Worm (Caenorhabditis elegans): ENCODE results near the gene nhr-229.

Gene nhr-229

ce11 chrIV:17021042-17021441 is 9.4 kb downstream of the nhr-229 start:
- TF ChIP-seq chd-7 (tag; optimal IDR thresholded peaks at IDR 0.05): no peak
- peak; percentile 76; the same call in 1 of the 2 replicates for TF ChIP-seq attf-6 (GFP tag; IDR thresholded peaks at IDR 0.05)
- no peak for TF ChIP-seq snpc-4 (GFP tag; optimal IDR thresholded peaks at IDR 0.05)
- TF ChIP-seq snpc-4 (tag; optimal IDR thresholded peaks at IDR 0.05): peak in 3 of 4 experiments; percentile 26 to 59 (median 49)

ce11 chrIV:17010274-17010673 is 20.1 kb downstream of the nhr-229 start:
- TF ChIP-seq egrh-3 (GFP tag; IDR thresholded peaks at IDR 0.05) (0 out of 2 replicates have a peak, but pooled peaks have one; percentile 15), Y53F4B.3 (GFP tag; IDR thresholded peaks at IDR 0.05) (no peak), zfh-2 (GFP tag; conservative IDR thresholded peaks at IDR 0.05) (peak; percentile 81)

ce11 chrIV:17005734-17006133 is 24.7 kb downstream of the nhr-229 start:
- TF ChIP-seq ceh-79 (tag; optimal IDR thresholded peaks at IDR 0.05): no peak
- no peak for TF ChIP-seq lin-35 (GFP tag; optimal IDR thresholded peaks at IDR 0.05)
- TF ChIP-seq ama-1 (optimal IDR thresholded peaks at IDR 0.05): no peak
- no peak for TF ChIP-seq ama-1 (GFP tag; optimal IDR thresholded peaks at IDR 0.05)
- no peak for TF ChIP-seq F39B2.1 (GFP tag; IDR thresholded peaks at IDR 0.05)
- no peak for TF ChIP-seq Y95B8A.8 (GFP tag; IDR thresholded peaks at IDR 0.05)
- no peak for TF ChIP-seq hlh-12 (tag; optimal IDR thresholded peaks at IDR 0.05)
- TF ChIP-seq let-607 (tag; optimal IDR thresholded peaks at IDR 0.05): no peak
- TF ChIP-seq cebp-2 (GFP tag; IDR thresholded peaks at IDR 0.05): no peak
- TF ChIP-seq ztf-28 (GFP tag; IDR thresholded peaks at IDR 0.05): no peak
- no peak for TF ChIP-seq K12H6.12 (tag; optimal IDR thresholded peaks at IDR 0.05)
- no peak for TF ChIP-seq mcd-1 (GFP tag; IDR thresholded peaks at IDR 0.05)
- no peak for TF ChIP-seq ceh-100 (GFP tag; IDR thresholded peaks at IDR 0.05)
- no peak for TF ChIP-seq F33H1.4 (GFP tag; IDR thresholded peaks at IDR 0.05)
- TF ChIP-seq dox-1 (GFP tag; IDR thresholded peaks at IDR 0.05): no peak
- TF ChIP-seq egrh-3 (GFP tag; IDR thresholded peaks at IDR 0.05): no peak
- no peak for TF ChIP-seq atf-7 (tag; optimal IDR thresholded peaks at IDR 0.05)
- no peak for TF ChIP-seq bed-1 (GFP tag; IDR thresholded peaks at IDR 0.05)
- TF ChIP-seq unc-62 (GFP tag; optimal IDR thresholded peaks at IDR 0.05): no peak
- TF ChIP-seq hmg-20 (GFP tag; IDR thresholded peaks at IDR 0.05): no peak
- TF ChIP-seq mel-28 (tag; optimal IDR thresholded peaks at IDR 0.05; ENCODE audit: borderline replicate concordance): no peak

- TF ChIP-seq F23B12.7 (tag; optimal IDR thresholded peaks at IDR 0.05; ENCODE audit: insufficient read depth) (peak; percentile 5), attf-6 (GFP tag; IDR thresholded peaks at IDR 0.05) (peak; percentile 92), madf-10 (tag; optimal IDR thresholded peaks at IDR 0.05) (peak; percentile 37), efl-1 (GFP tag; optimal IDR thresholded peaks at IDR 0.05) (peak; percentile 79), somi-1 (GFP tag; optimal IDR thresholded peaks at IDR 0.05) (no peak), ceh-58 (GFP tag; IDR thresholded peaks at IDR 0.05) (no peak), snpc-1.3 (tag; optimal IDR thresholded peaks at IDR 0.05; ENCODE audit: insufficient read depth) (peak; percentile 85), dpl-1 (GFP tag; optimal IDR thresholded peaks at IDR 0.05) (peak; percentile 68), lsl-1 (GFP tag; optimal IDR thresholded peaks at IDR 0.05) (peak; percentile 49), let-607 (tag; optimal IDR thresholded peaks at IDR 0.05) (peak in 1 of 2 experiments; percentile 13), lin-54 (GFP tag; optimal IDR thresholded peaks at IDR 0.05) (peak; percentile 95), F37B4.10 (GFP tag; IDR thresholded peaks at IDR 0.05) (no peak), unc-130 (GFP tag; optimal IDR thresholded peaks at IDR 0.05) (peak; percentile 71), rcor-1 (GFP tag; IDR thresholded peaks at IDR 0.05) (no peak; the same call in 1 of the 2 replicates), ceh-100 (GFP tag; IDR thresholded peaks at IDR 0.05) (peak; percentile 65), bed-2 (GFP tag; IDR thresholded peaks at IDR 0.05) (no peak), snpc-1.1 (tag; optimal IDR thresholded peaks at IDR 0.05; ENCODE audit: insufficient read depth) (no peak), snpc-3.4 (tag; optimal IDR thresholded peaks at IDR 0.05) (peak; percentile 53), rec-8 (tag; optimal IDR thresholded peaks at IDR 0.05) (peak in 1 of 2 experiments; percentile 13), D2030.7 (GFP tag; IDR thresholded peaks at IDR 0.05) (peak; percentile 52; the same call in 1 of the 2 replicates), repo-1 (tag; optimal IDR thresholded peaks at IDR 0.05) (no peak)
These were observed 35.0 kb downstream of the nhr-229 start, which contains the start of gene rom-4 for ce11 chrIV:16995425-16995824. rom-4 (plus strand) TSS chrIV:16995822.
